Comparison of ENCODE assay signal across 3 fruit fly cellular contexts in the genomic region with DNA sequence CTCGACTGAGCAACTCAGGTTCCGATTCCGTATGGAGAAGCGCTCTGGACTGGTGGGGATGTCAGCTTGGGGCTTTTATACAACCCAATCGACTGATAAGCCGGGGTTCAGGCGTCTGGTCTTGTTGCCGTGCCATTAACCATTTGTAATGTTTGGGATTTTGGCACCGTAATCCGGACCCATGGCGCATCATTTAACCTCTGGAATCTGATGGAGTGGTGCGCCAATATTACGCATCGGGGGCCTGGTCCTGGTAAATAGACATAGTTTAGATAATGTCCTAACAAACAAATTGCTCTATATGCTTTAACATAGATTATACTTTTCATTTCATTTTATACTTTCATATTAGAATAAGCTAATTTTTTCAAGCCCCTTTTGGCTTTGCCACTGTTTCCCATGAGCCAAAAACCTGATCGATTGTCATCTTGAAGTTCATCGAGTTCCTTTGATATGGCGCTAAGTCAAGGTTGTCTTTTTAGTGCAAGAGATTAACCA.
TF ChIP-seq lines count a peak whose summit lies in the region.

A gene (minus strand): TSS at position 51 of the 498 bp plus-strand sequence.

- TF ChIP-seq CTCF in whole organism, embryonic (GFP tag; optimal IDR thresholded peaks at IDR 0.05; lab: Kevin White, UChicago): no peak

TF ChIP-seq in whole organism, embryonic, 481 proteins besides CTCF, POLR2A, EP300 and RAD21:
- peak; percentile 25 for TF ChIP-seq sug (tag; optimal IDR thresholded peaks at IDR 0.05; lab: Kevin White, UChicago)
- no peak for TF ChIP-seq wdn (GFP tag; IDR thresholded peaks at IDR 0.05; lab: Robert Waterston, UW)
- TF ChIP-seq disco-r (GFP tag; optimal IDR thresholded peaks at IDR 0.05; lab: Kevin White, UChicago): no peak
- TF ChIP-seq CG4360 (GFP tag; IDR thresholded peaks at IDR 0.05; lab: Robert Waterston, UW): no peak
- no peak for TF ChIP-seq lov (optimal IDR thresholded peaks at IDR 0.05; lab: Kevin White, UChicago)
- TF ChIP-seq lov (GFP tag; IDR thresholded peaks at IDR 0.05; lab: Robert Waterston, UW): no peak
- peak in 1 of 2 experiments; percentile 24 for TF ChIP-seq Pdp1 (GFP tag; optimal IDR thresholded peaks at IDR 0.05; lab: Kevin White, UChicago)

TF ChIP-seq in whole organism, prepupa, 60 proteins besides CTCF, POLR2A, EP300 and RAD21:
- TF ChIP-seq CG16779 (tag; optimal IDR thresholded peaks at IDR 0.05; lab: Kevin White, UChicago): no peak
- no peak for TF ChIP-seq CG8119 (GFP tag; IDR thresholded peaks at IDR 0.05; lab: Robert Waterston, UW)
- peak; percentile 13 for TF ChIP-seq Met (GFP tag; optimal IDR thresholded peaks at IDR 0.05; lab: Kevin White, UChicago)
- peak; percentile 7 for TF ChIP-seq CG31627 (GFP tag; optimal IDR thresholded peaks at IDR 0.05; lab: Kevin White, UChicago)
- no peak for TF ChIP-seq vri (GFP tag; optimal IDR thresholded peaks at IDR 0.05; lab: Kevin White, UChicago)
- TF ChIP-seq Lpt (GFP tag; optimal IDR thresholded peaks at IDR 0.05; lab: Kevin White, UChicago): no peak
- TF ChIP-seq fkh (GFP tag; optimal IDR thresholded peaks at IDR 0.05; lab: Kevin White, UChicago): no peak
- no peak for TF ChIP-seq spab (GFP tag; optimal IDR thresholded peaks at IDR 0.05; lab: Kevin White, UChicago)
- no peak for TF ChIP-seq Eip75B (GFP tag; optimal IDR thresholded peaks at IDR 0.05; lab: Kevin White, UChicago)
- peak; percentile 24 for TF ChIP-seq Hr39 (GFP tag; optimal IDR thresholded peaks at IDR 0.05; lab: Kevin White, UChicago)
- no peak for TF ChIP-seq CG6276 (GFP tag; optimal IDR thresholded peaks at IDR 0.05; lab: Kevin White, UChicago)
- TF ChIP-seq achi (GFP tag; optimal IDR thresholded peaks at IDR 0.05; lab: Kevin White, UChicago): no peak
- peak; percentile 18 for TF ChIP-seq Smox (GFP tag; optimal IDR thresholded peaks at IDR 0.05; lab: Kevin White, UChicago)
- no peak for TF ChIP-seq CG15336 (GFP tag; IDR thresholded peaks at IDR 0.05; lab: Robert Waterston, UW)
- TF ChIP-seq Sox102F (GFP tag; optimal IDR thresholded peaks at IDR 0.05; lab: Kevin White, UChicago): peak; percentile 18
- TF ChIP-seq CG8632 (GFP tag; optimal IDR thresholded peaks at IDR 0.05; lab: Kevin White, UChicago): no peak
- peak; percentile 98 for TF ChIP-seq svp (GFP tag; lab: Kevin White, UChicago)
- no peak for TF ChIP-seq lz (GFP tag; optimal IDR thresholded peaks at IDR 0.05; lab: Kevin White, UChicago)
- no peak for TF ChIP-seq dac (GFP tag; optimal IDR thresholded peaks at IDR 0.05; lab: Kevin White, UChicago)

TF ChIP-seq in whole organism, wandering third instar larva, 38 proteins besides CTCF, POLR2A, EP300 and RAD21:
- TF ChIP-seq dmrt93B (GFP tag; optimal IDR thresholded peaks at IDR 0.05; lab: Kevin White, UChicago) (no peak), Hnf4 (GFP tag; optimal IDR thresholded peaks at IDR 0.05; lab: Kevin White, UChicago) (peak; percentile 42), N (GFP tag; optimal IDR thresholded peaks at IDR 0.05; lab: Kevin White, UChicago) (no peak), Hr78 (GFP tag; optimal IDR thresholded peaks at IDR 0.05; lab: Kevin White, UChicago) (no peak), CG9705 (GFP tag; optimal IDR thresholded peaks at IDR 0.05; lab: Kevin White, UChicago) (no peak), Dfd (GFP tag; optimal IDR thresholded peaks at IDR 0.05; lab: Kevin White, UChicago) (no peak), brk (GFP tag; optimal IDR thresholded peaks at IDR 0.05; lab: Kevin White, UChicago) (no peak), Myc (optimal IDR thresholded peaks at IDR 0.05; lab: Kevin White, UChicago) (no peak), OdsH (GFP tag; optimal IDR thresholded peaks at IDR 0.05; lab: Kevin White, UChicago) (peak; percentile 62), Jra (GFP tag; optimal IDR thresholded peaks at IDR 0.05; lab: Kevin White, UChicago) (no peak), Abd-B (GFP tag; optimal IDR thresholded peaks at IDR 0.05; lab: Kevin White, UChicago) (no peak), CG32264 (GFP tag; optimal IDR thresholded peaks at IDR 0.05; lab: Kevin White, UChicago) (no peak), tai (GFP tag; optimal IDR thresholded peaks at IDR 0.05; lab: Kevin White, UChicago) (no peak), h (GFP tag; optimal IDR thresholded peaks at IDR 0.05; lab: Kevin White, UChicago) (peak; percentile 64), Dif (GFP tag; optimal IDR thresholded peaks at IDR 0.05; lab: Kevin White, UChicago; ENCODE audit: partially characterized antibody) (no peak), fru (GFP tag; optimal IDR thresholded peaks at IDR 0.05; lab: Kevin White, UChicago) (peak; percentile 65), Mio (GFP tag; optimal IDR thresholded peaks at IDR 0.05; lab: Kevin White, UChicago) (no peak), jim (GFP tag; optimal IDR thresholded peaks at IDR 0.05; lab: Kevin White, UChicago) (no peak), Sp1 (GFP tag; optimal IDR thresholded peaks at IDR 0.05; lab: Kevin White, UChicago) (no peak), Rel (GFP tag; optimal IDR thresholded peaks at IDR 0.05; lab: Kevin White, UChicago) (no peak), Rel (tag; optimal IDR thresholded peaks at IDR 0.05; lab: Kevin White, UChicago) (peak; percentile 80), Hr83 (GFP tag; optimal IDR thresholded peaks at IDR 0.05; lab: Kevin White, UChicago; ENCODE audit: poor library complexity, severe bottlenecking) (no peak), foxo (GFP tag; optimal IDR thresholded peaks at IDR 0.05; lab: Kevin White, UChicago) (peak in 1 of 2 experiments; percentile 61), lola (GFP tag; optimal IDR thresholded peaks at IDR 0.05; lab: Kevin White, UChicago) (no peak), ey (GFP tag; optimal IDR thresholded peaks at IDR 0.05; lab: Kevin White, UChicago) (peak; percentile 71), CrebA (GFP tag; optimal IDR thresholded peaks at IDR 0.05; lab: Kevin White, UChicago; ENCODE audit: borderline replicate concordance) (no peak), dsf (GFP tag; optimal IDR thresholded peaks at IDR 0.05; lab: Kevin White, UChicago; ENCODE audit: borderline replicate concordance) (no peak), Vsx2 (GFP tag; optimal IDR thresholded peaks at IDR 0.05; lab: Kevin White, UChicago; ENCODE audit: partially characterized antibody) (no peak), br (GFP tag; optimal IDR thresholded peaks at IDR 0.05; lab: Kevin White, UChicago) (peak; percentile 53), rgr (GFP tag; optimal IDR thresholded peaks at IDR 0.05; lab: Kevin White, UChicago) (peak; percentile 66), GATAd (GFP tag; optimal IDR thresholded peaks at IDR 0.05; lab: Kevin White, UChicago) (no peak), pan (optimal IDR thresholded peaks at IDR 0.05; lab: Kevin White, UChicago) (no peak), dl (GFP tag; optimal IDR thresholded peaks at IDR 0.05; lab: Kevin White, UChicago; ENCODE audit: insufficient read depth in 1 of 2, partially characterized antibody in 2 of 2) (no peak), woc (GFP tag; optimal IDR thresholded peaks at IDR 0.05; lab: Kevin White, UChicago) (no peak), sv (GFP tag; optimal IDR thresholded peaks at IDR 0.05; lab: Kevin White, UChicago) (no peak), HLH106 (tag; optimal IDR thresholded peaks at IDR 0.05; lab: Kevin White, UChicago) (peak; percentile 35), sage (GFP tag; optimal IDR thresholded peaks at IDR 0.05; lab: Kevin White, UChicago) (no peak), psq (GFP tag; optimal IDR thresholded peaks at IDR 0.05; lab: Kevin White, UChicago) (peak; percentile 9), usp (GFP tag; optimal IDR thresholded peaks at IDR 0.05; lab: Kevin White, UChicago) (no peak)
TF ChIP-seq in whole organism, wandering third instar larva: peak in this region for 11.
